Worm (Caenorhabditis elegans) whole organism, L4/young adult: Measurements from ENCODE around the gene oac-38.

ENCODE experiments used
- W03F9.2 ChIP-seq: fragments of 150-350 bp; optimal IDR thresholded peaks from 2 replicates; lab custom pipeline; 2014; ENCODE audit warnings: missing biosample characterization, missing genetic modification characterization
- dao-5 ChIP-seq: sonication (generic microtip); optimal IDR thresholded peaks from 2 replicates; lab custom pipeline; 2016; ENCODE audit warnings: missing genotype, missing genetic modification characterization, moderate library complexity, missing compliant biosample characterization
- him-1 ChIP-seq: sonication (generic microtip); optimal IDR thresholded peaks from 2 replicates; lab custom pipeline; 2016; ENCODE audit warnings: missing genotype, missing genetic modification reagents, missing genetic modification characterization, missing compliant biosample characterization

The oac-38 gene

ce11 chrIV:14103054-14103453, 50.1 kb downstream of the oac-38 start, which contains the start of gene F52B11.5:
TSS of gene F52B11.5 (minus strand) at chrIV:14103231.
- TF ChIP-seq W03F9.2 (no peak), him-1 (tag; lab: Kevin White, UChicago) (no peak), dao-5 (tag; lab: Kevin White, UChicago) (no peak)
